Fruit fly (Drosophila melanogaster) whole organism, embryonic: Measurements from ENCODE around the gene CG43120.

Experiments used
- ATbp ChIP-seq: fragments of 200-800 bp; sonication (Bioruptor generic); optimal IDR thresholded peaks from 2 replicates; lab custom pipeline; 2017; ENCODE audit warnings: missing biosample characterization, mild to moderate bottlenecking, missing genetic modification characterization, missing genetic modification reagents
- Adf1 ChIP-seq: fragments of 200-800 bp; sonication (Bioruptor generic); IDR thresholded peaks from 2 replicates; pipeline ENCODE4 v1.3.6; 2022; ENCODE audit warnings: missing biosample characterization, missing genetic modification characterization
- Atf6 ChIP-seq: fragments of 200-800 bp; sonication (Bioruptor generic); IDR thresholded peaks from 2 replicates; pipeline ENCODE4 v1.3.6; 2022; ENCODE audit warnings: missing biosample characterization, missing genetic modification characterization
- CG10209 ChIP-seq: fragments of 200-800 bp; sonication (Bioruptor generic); optimal IDR thresholded peaks from 3 replicates; lab custom pipeline; 2017; ENCODE audit warnings: missing biosample characterization, mild to moderate bottlenecking, missing genetic modification characterization, missing genetic modification reagents
- CG10431 ChIP-seq: fragments of 200-800 bp; sonication (Bioruptor generic); optimal IDR thresholded peaks from 3 replicates; lab custom pipeline; 2018; ENCODE audit warnings: missing biosample characterization, mild to moderate bottlenecking, missing genetic modification characterization
- CG10654 ChIP-seq: fragments of 200-800 bp; sonication (Bioruptor generic); optimal IDR thresholded peaks from 2 replicates; lab custom pipeline; 2016; ENCODE audit warnings: missing biosample characterization, missing genetic modification characterization
- CG10979 ChIP-seq: fragments of 200-800 bp; sonication (Bioruptor generic); optimal IDR thresholded peaks from 2 replicates; lab custom pipeline; 2018; ENCODE audit warnings: missing biosample characterization, mild to moderate bottlenecking, missing genetic modification characterization, moderate library complexity
- CG11504 ChIP-seq: fragments of 200-800 bp; sonication (Bioruptor generic); optimal IDR thresholded peaks from 3 replicates; lab custom pipeline; 2019; ENCODE audit warnings: missing biosample characterization, mild to moderate bottlenecking, missing genetic modification characterization, moderate library complexity
- CG15011 ChIP-seq: fragments of 200-800 bp; sonication (Bioruptor generic); optimal IDR thresholded peaks from 3 replicates; lab custom pipeline; 2018; ENCODE audit warnings: missing biosample characterization, mild to moderate bottlenecking, missing genetic modification characterization
- CG16863 ChIP-seq: fragments of 200-800 bp; sonication (Bioruptor generic); optimal IDR thresholded peaks from 3 replicates; lab custom pipeline; 2016; ENCODE audit warnings: missing biosample characterization, missing genetic modification characterization
- CG17385 ChIP-seq: fragments of 200-800 bp; sonication (Bioruptor generic); optimal IDR thresholded peaks from 3 replicates; lab custom pipeline; 2018; ENCODE audit warnings: missing biosample characterization, mild to moderate bottlenecking, missing genetic modification characterization
- CG18262 ChIP-seq: fragments of 200-800 bp; optimal IDR thresholded peaks from 3 replicates; lab custom pipeline; 2019; ENCODE audit warnings: missing biosample characterization, mild to moderate bottlenecking, missing genetic modification characterization, moderate library complexity
- CG18619 ChIP-seq: fragments of 200-800 bp; sonication (Bioruptor generic); optimal IDR thresholded peaks from 3 replicates; lab custom pipeline; 2017; ENCODE audit warnings: missing biosample characterization, mild to moderate bottlenecking, missing genetic modification characterization
- CG2116 ChIP-seq: fragments of 200-800 bp; sonication (Bioruptor generic); optimal IDR thresholded peaks from 3 replicates; lab custom pipeline; 2018; ENCODE audit warnings: missing biosample characterization, mild to moderate bottlenecking, missing genetic modification characterization
- CG2202 ChIP-seq: fragments of 200-800 bp; sonication (Bioruptor generic); optimal IDR thresholded peaks from 2 replicates; lab custom pipeline; 2018; ENCODE audit warnings: missing biosample characterization, mild to moderate bottlenecking, missing genetic modification characterization
- CG30403 ChIP-seq: fragments of 200-800 bp; sonication (Bioruptor generic); optimal IDR thresholded peaks from 3 replicates; lab custom pipeline; 2016; ENCODE audit warnings: missing biosample characterization, missing genetic modification characterization
- CG31441 ChIP-seq: fragments of 200-800 bp; sonication (Bioruptor generic); IDR thresholded peaks from 2 replicates; pipeline ENCODE4 v1.3.6; 2022; ENCODE audit warnings: missing biosample characterization, missing genetic modification characterization
- CG3407 ChIP-seq: fragments of 200-800 bp; sonication (Bioruptor generic); optimal IDR thresholded peaks from 2 replicates; lab custom pipeline; 2018; ENCODE audit warnings: missing biosample characterization, mild to moderate bottlenecking, missing genetic modification characterization
- CG5180 ChIP-seq: fragments of 200-800 bp; sonication (Bioruptor generic); optimal IDR thresholded peaks from 3 replicates; lab custom pipeline; 2017; ENCODE audit warnings: missing biosample characterization, missing genetic modification characterization, mild to moderate bottlenecking, moderate library complexity, missing genetic modification reagents
- CG5245 ChIP-seq: fragments of 200-800 bp; sonication (Bioruptor generic); optimal IDR thresholded peaks from 3 replicates; lab custom pipeline; 2016; ENCODE audit warnings: missing biosample characterization, missing genetic modification characterization
- CG6254 ChIP-seq: fragments of 200-800 bp; sonication (Bioruptor generic); optimal IDR thresholded peaks from 3 replicates; lab custom pipeline; 2017; ENCODE audit warnings: mild to moderate bottlenecking, missing biosample characterization, missing genetic modification reagents, missing genetic modification characterization
- CG7357 ChIP-seq: fragments of 200-800 bp; sonication (Bioruptor generic); IDR thresholded peaks from 3 replicates; pipeline ENCODE4 v1.3.6; 2022; ENCODE audit warnings: missing biosample characterization, missing genetic modification characterization
- CG7745 ChIP-seq: fragments of 200-800 bp; sonication (Bioruptor generic); optimal IDR thresholded peaks from 2 replicates; lab custom pipeline; 2018; ENCODE audit warnings: missing biosample characterization, mild to moderate bottlenecking, missing genetic modification characterization, moderate library complexity
- CTCF ChIP-seq: fragments of 200-800 bp; sonication (Bioruptor generic); optimal IDR thresholded peaks from 2 replicates; lab custom pipeline; 2017; ENCODE audit warnings: missing biosample characterization, mild to moderate bottlenecking, missing genetic modification characterization, moderate library complexity
- E2f2 ChIP-seq: fragments of 200-800 bp; sonication (Bioruptor generic); IDR thresholded peaks from 2 replicates; pipeline ENCODE4 v1.3.6; 2022; ENCODE audit warnings: missing biosample characterization, missing genetic modification characterization
- Eip74EF ChIP-seq, 2 experiments: fragments of 200-800 bp in 1 of 2; fragments of >200 bp in 1 of 2; sonication (Bioruptor generic) in 1 of 2; optimal IDR thresholded peaks; 2 replicates each; lab custom pipeline; 2017 to 2019; ENCODE audit warnings: missing biosample characterization in 2 of 2, missing genetic modification characterization in 2 of 2, mild to moderate bottlenecking in 1 of 2, moderate library complexity in 1 of 2
- Fer1 ChIP-seq: fragments of 200-800 bp; sonication (Bioruptor generic); optimal IDR thresholded peaks from 2 replicates; lab custom pipeline; 2017; ENCODE audit warnings: missing biosample characterization, mild to moderate bottlenecking, missing genetic modification characterization
- Hmr ChIP-seq: fragments of 200-800 bp; sonication (Bioruptor generic); optimal IDR thresholded peaks from 3 replicates; lab custom pipeline; 2017; ENCODE audit warnings: mild to moderate bottlenecking, missing biosample characterization, missing genetic modification reagents, missing genetic modification characterization
- NfI ChIP-seq: fragments of 200-800 bp; sonication (Bioruptor generic); optimal IDR thresholded peaks from 3 replicates; lab custom pipeline; 2018; ENCODE audit warnings: missing biosample characterization, mild to moderate bottlenecking, missing genetic modification characterization, moderate library complexity
- Rx ChIP-seq: fragments of 200-800 bp; sonication (Bioruptor generic); IDR thresholded peaks from 2 replicates; pipeline ENCODE4 v1.3.6; 2022; ENCODE audit warnings: missing biosample characterization, missing genetic modification characterization
- Spps ChIP-seq: fragments of 200-800 bp; sonication (Bioruptor generic); optimal IDR thresholded peaks from 2 replicates; lab custom pipeline; 2018; ENCODE audit warnings: missing biosample characterization, mild to moderate bottlenecking, missing genetic modification characterization
- Xbp1 ChIP-seq: fragments of 200-800 bp; sonication (Bioruptor generic); optimal IDR thresholded peaks from 3 replicates; lab custom pipeline; 2016; ENCODE audit warnings: missing biosample characterization, mild to moderate bottlenecking, missing genetic modification characterization
- aop ChIP-seq: fragments of 200-800 bp; sonication (Bioruptor generic); IDR thresholded peaks from 2 replicates; pipeline ENCODE4 v1.3.6; 2022; ENCODE audit warnings: missing biosample characterization, missing genetic modification characterization
- chinmo ChIP-seq: fragments of 200-800 bp; sonication (Bioruptor generic); IDR thresholded peaks from 4 replicates; pipeline ENCODE4 v1.3.6; 2022; ENCODE audit warnings: missing biosample characterization, missing genetic modification characterization; ENCODE audit not compliant: partially characterized antibody
- crc ChIP-seq: fragments of 200-800 bp; sonication (Bioruptor generic); optimal IDR thresholded peaks from 2 replicates; lab custom pipeline; 2016; ENCODE audit warnings: missing biosample characterization, missing genetic modification characterization
- dmrt99B ChIP-seq: fragments of 200-800 bp; sonication (Bioruptor generic); optimal IDR thresholded peaks from 2 replicates; lab custom pipeline; 2018; ENCODE audit warnings: missing biosample characterization, mild to moderate bottlenecking, missing genetic modification characterization, moderate library complexity
- ems ChIP-seq: fragments of 200-800 bp; sonication (Bioruptor generic); optimal IDR thresholded peaks from 3 replicates; lab custom pipeline; 2016; ENCODE audit warnings: missing biosample characterization, missing genetic modification characterization
- gsb-n ChIP-seq: fragments of 200-800 bp; sonication (Bioruptor generic); optimal IDR thresholded peaks from 3 replicates; lab custom pipeline; 2018; ENCODE audit warnings: missing biosample characterization, mild to moderate bottlenecking, missing genetic modification characterization
- inv ChIP-seq: fragments of 200-800 bp; sonication (Bioruptor generic); IDR thresholded peaks from 2 replicates; pipeline ENCODE4 v1.3.6; 2022; ENCODE audit warnings: missing biosample characterization, missing genetic modification characterization; ENCODE audit not compliant: partially characterized antibody
- kay ChIP-seq: fragments of 200-800 bp; sonication (Bioruptor generic); optimal IDR thresholded peaks from 2 replicates; lab custom pipeline; 2016; ENCODE audit warnings: missing biosample characterization, missing genetic modification characterization
- nau ChIP-seq: fragments of 200-800 bp; sonication (Bioruptor generic); optimal IDR thresholded peaks from 3 replicates; lab custom pipeline; 2017; ENCODE audit warnings: missing biosample characterization, mild to moderate bottlenecking, missing genetic modification characterization, missing genetic modification reagents
- nerfin-1 ChIP-seq: fragments of 200-800 bp; sonication (Bioruptor generic); optimal IDR thresholded peaks from 3 replicates; lab custom pipeline; 2019; ENCODE audit warnings: missing biosample characterization, mild to moderate bottlenecking, missing genetic modification characterization, moderate library complexity
- org-1 ChIP-seq: fragments of 200-800 bp; sonication (Bioruptor generic); optimal IDR thresholded peaks from 2 replicates; lab custom pipeline; 2017; ENCODE audit warnings: missing biosample characterization, missing genetic modification characterization
- prd ChIP-seq, 3 experiments: fragments of >200 bp in 2 of 3; fragments of 200-800 bp in 1 of 3; sonication (Bioruptor generic) in 1 of 3; optimal IDR thresholded peaks in 2 of 3; IDR thresholded peaks in 1 of 3; 2 replicates in 2 of 3; 3 replicates in 1 of 3; pipeline versions ENCODE4 v1.3.6 to Lab custom; 2017 to 2022; ENCODE audit warnings: missing biosample characterization in 1 of 3, missing genetic modification characterization in 1 of 3
- row ChIP-seq: fragments of 200-800 bp; sonication (Bioruptor generic); IDR thresholded peaks from 3 replicates; pipeline ENCODE4 v1.3.6; 2022; ENCODE audit warnings: missing biosample characterization, missing genetic modification characterization
- shn ChIP-seq: fragments of 200-800 bp; sonication (Bioruptor generic); optimal IDR thresholded peaks from 3 replicates; lab custom pipeline; 2016; ENCODE audit warnings: missing biosample characterization, missing genetic modification characterization
- tll ChIP-seq, 2 experiments: fragments of 200-800 bp in 1 of 2; fragments of >200 bp in 1 of 2; sonication (Bioruptor generic) in 1 of 2; optimal IDR thresholded peaks; 2 replicates each; lab custom pipeline; 2017 to 2019; ENCODE audit warnings: missing biosample characterization in 2 of 2, missing genetic modification characterization in 2 of 2, mild to moderate bottlenecking in 1 of 2, moderate library complexity in 1 of 2
- usp ChIP-seq: fragments of >200 bp; optimal IDR thresholded peaks from 2 replicates; lab custom pipeline; 2017; ENCODE audit warnings: missing biosample characterization, missing genetic modification characterization
- z ChIP-seq: fragments of 200-800 bp; sonication (Bioruptor generic); IDR thresholded peaks from 3 replicates; pipeline ENCODE4 v1.3.6; 2022; ENCODE audit warnings: missing biosample characterization, missing genetic modification characterization

Gene CG43120

dm6 chr3L:14354285-14355092 lies 27.2 kb upstream of the CG43120 start (continued):
- no peak for TF ChIP-seq Spps (tag; lab: Kevin White, UChicago)
- TF ChIP-seq CTCF (GFP tag; lab: Kevin White, UChicago): no peak
- no peak for TF ChIP-seq CG2116 (GFP tag; lab: Kevin White, UChicago)
- peak; percentile 21; the same call in 1 of the 2 replicates for TF ChIP-seq CG31441 (GFP tag; lab: Robert Waterston, UW)
- TF ChIP-seq dmrt99B (tag; lab: Kevin White, UChicago): peak; percentile 31
- TF ChIP-seq nerfin-1 (tag; lab: Kevin White, UChicago): no peak
- no peak for TF ChIP-seq NfI
- peak; percentile 5 for TF ChIP-seq CG18619 (GFP tag; lab: Kevin White, UChicago)
- TF ChIP-seq CG5180 (GFP tag; lab: Kevin White, UChicago): peak; percentile 15
- TF ChIP-seq CG7745 (tag; lab: Kevin White, UChicago): no peak
- TF ChIP-seq prd (optimal IDR thresholded peaks at IDR 0.05; lab: Kevin White, UChicago): no peak
- no peak for TF ChIP-seq prd (GFP tag; IDR thresholded peaks at IDR 0.05; lab: Robert Waterston, UW)
- TF ChIP-seq gsb-n: no peak
- peak; percentile 37 for TF ChIP-seq CG2202 (tag; lab: Kevin White, UChicago)
- TF ChIP-seq CG11504 (tag; lab: Kevin White, UChicago): peak; percentile 44
- no peak for TF ChIP-seq org-1 (GFP tag; lab: Kevin White, UChicago)
- no peak for TF ChIP-seq CG5245 (GFP tag; lab: Kevin White, UChicago)
- TF ChIP-seq inv (GFP tag; lab: Robert Waterston, UW): no peak
- TF ChIP-seq nau (GFP tag; lab: Kevin White, UChicago): no peak
- peak; percentile 40 for TF ChIP-seq CG18262
- TF ChIP-seq E2f2 (GFP tag; lab: Robert Waterston, UW): no peak
- TF ChIP-seq chinmo (GFP tag; lab: Robert Waterston, UW): no peak
- no peak for TF ChIP-seq CG17385 (GFP tag; lab: Kevin White, UChicago)
- TF ChIP-seq CG10209 (GFP tag; lab: Kevin White, UChicago): peak; percentile 29
- TF ChIP-seq tll (GFP tag; optimal IDR thresholded peaks at IDR 0.05; lab: Kevin White, UChicago): no peak
- TF ChIP-seq z (GFP tag; lab: Robert Waterston, UW): no peak
- TF ChIP-seq CG10431 (GFP tag; lab: Kevin White, UChicago): peak; percentile 20
- TF ChIP-seq crc (GFP tag; lab: Kevin White, UChicago): no peak
- TF ChIP-seq ems (GFP tag; lab: Kevin White, UChicago): no peak
- no peak for TF ChIP-seq CG7357
- TF ChIP-seq CG16863 (GFP tag; lab: Kevin White, UChicago): no peak
- peak; percentile 29 for TF ChIP-seq Fer1 (GFP tag; lab: Kevin White, UChicago)
- TF ChIP-seq CG30403 (GFP tag; lab: Kevin White, UChicago): no peak
- TF ChIP-seq CG10654: no peak
- TF ChIP-seq ATbp (GFP tag; lab: Kevin White, UChicago): peak; percentile 29
- TF ChIP-seq CG10979 (tag; lab: Kevin White, UChicago): peak; percentile 9
- no peak for TF ChIP-seq Adf1 (GFP tag; lab: Robert Waterston, UW)
- TF ChIP-seq Atf6 (GFP tag; lab: Robert Waterston, UW): no peak
- TF ChIP-seq Hmr (GFP tag; lab: Kevin White, UChicago): peak; percentile 21
- peak; percentile 39 for TF ChIP-seq CG3407
- TF ChIP-seq Eip74EF (GFP tag; optimal IDR thresholded peaks at IDR 0.05; lab: Kevin White, UChicago): peak in 1 of 2 experiments; percentile 2
- peak; percentile 28; the same call in 1 of the 3 replicates for TF ChIP-seq row (GFP tag; lab: Robert Waterston, UW)
- TF ChIP-seq shn (GFP tag; lab: Kevin White, UChicago): no peak
- TF ChIP-seq aop (GFP tag; lab: Robert Waterston, UW): no peak
- no peak for TF ChIP-seq usp (GFP tag; lab: Kevin White, UChicago)
- peak; percentile 15 for TF ChIP-seq Xbp1 (GFP tag; lab: Kevin White, UChicago)
- no peak for TF ChIP-seq kay
- TF ChIP-seq CG6254 (GFP tag; lab: Kevin White, UChicago): no peak
- TF ChIP-seq CG15011: no peak
- TF ChIP-seq Rx (GFP tag; lab: Robert Waterston, UW): no peak
